Worm (Caenorhabditis elegans) whole organism, midembryonic: ENCODE measurements around the gene T11F9.7.

Experiments
- flt-1 ChIP-seq: fragments of 200-800 bp; sonication (Bioruptor generic); IDR thresholded peaks from 2 replicates; pipeline ENCODE4 v1.3.6; 2022; ENCODE audit warnings: missing genetic modification characterization, missing compliant biosample characterization
- med-1 ChIP-seq: sonication (generic microtip); optimal IDR thresholded peaks from 2 replicates; lab custom pipeline; 2017; ENCODE audit warnings: missing genetic modification characterization, mild to moderate bottlenecking, missing compliant biosample characterization, antibody characterized with exemption, missing genetic modification reagents; ENCODE audit not compliant: insufficient read depth

- no peak for TF ChIP-seq med-1 (GFP tag; lab: Kevin White, UChicago)
- no peak for TF ChIP-seq flt-1
Observed at ce11 chrV:11525338-11525737, 49.6 kb downstream of the T11F9.7 start.
